Worm (Caenorhabditis elegans): ENCODE results near the gene T02C12.5.

Gene T02C12.5

ce11 chrIII:4028061-4028460, at the start of gene T02C12.5:
T02C12.5 (minus strand) TSS chrIII:4028161.
- TF ChIP-seq drap-1 (GFP tag; optimal IDR thresholded peaks at IDR 0.05), result no peak
- TF ChIP-seq ces-1 (GFP tag; optimal IDR thresholded peaks at IDR 0.05), result peak; percentile 86
- no peak for TF ChIP-seq ceh-83 (GFP tag; optimal IDR thresholded peaks at IDR 0.05)
- no peak for TF ChIP-seq lin-32 (GFP tag; optimal IDR thresholded peaks at IDR 0.05)
- TF ChIP-seq nhr-76 (tag; optimal IDR thresholded peaks at IDR 0.05), result no peak

ce11 chrIII:4070239-4070638, 42.3 kb upstream of the T02C12.5 start:
- no peak for TF ChIP-seq blmp-1 (tag; optimal IDR thresholded peaks at IDR 0.05)
- TF ChIP-seq ces-1 (GFP tag; optimal IDR thresholded peaks at IDR 0.05), result peak; percentile 96

ce11 chrIII:4068120-4068519, 40.2 kb upstream of the T02C12.5 start:
- TF ChIP-seq cnd-1 (tag; optimal IDR thresholded peaks at IDR 0.05) (no peak), flh-1 (GFP tag; optimal IDR thresholded peaks at IDR 0.05) (no peak), hlh-1 (tag; optimal IDR thresholded peaks at IDR 0.05) (no peak), bed-3 (GFP tag; optimal IDR thresholded peaks at IDR 0.05) (no peak), elt-3 (tag; optimal IDR thresholded peaks at IDR 0.05) (no peak), ces-1 (GFP tag; optimal IDR thresholded peaks at IDR 0.05) (no peak), sptf-1 (tag; optimal IDR thresholded peaks at IDR 0.05) (no peak), sem-2 (GFP tag; optimal IDR thresholded peaks at IDR 0.05) (no peak), ceh-43 (GFP tag; optimal IDR thresholded peaks at IDR 0.05) (no peak), mep-1 (tag; optimal IDR thresholded peaks at IDR 0.05) (no peak), ceh-39 (tag; optimal IDR thresholded peaks at IDR 0.05) (no peak), blmp-1 (tag; optimal IDR thresholded peaks at IDR 0.05) (no peak), M03D4.4 (tag; optimal IDR thresholded peaks at IDR 0.05) (no peak), elt-1 (tag; optimal IDR thresholded peaks at IDR 0.05; ENCODE audit: borderline replicate concordance, insufficient read depth) (no peak), nhr-76 (tag; optimal IDR thresholded peaks at IDR 0.05) (no peak), mls-2 (tag; optimal IDR thresholded peaks at IDR 0.05) (no peak), mab-5 (tag; optimal IDR thresholded peaks at IDR 0.05) (no peak), ham-2 (GFP tag; optimal IDR thresholded peaks at IDR 0.05) (no peak)

- TF ChIP-seq nhr-28 (tag; optimal IDR thresholded peaks at IDR 0.05) (no peak), ces-1 (GFP tag; optimal IDR thresholded peaks at IDR 0.05) (peak; percentile 23), elt-3 (tag; optimal IDR thresholded peaks at IDR 0.05) (no peak), ham-2 (GFP tag; optimal IDR thresholded peaks at IDR 0.05) (no peak)
Observed at ce11 chrIII:4066333-4066732, 38.4 kb upstream of the T02C12.5 start, which contains the start of gene unc-79. unc-79 (plus strand) TSS chrIII:4066633.

ce11 chrIII:4063724-4064123, 35.8 kb upstream of the T02C12.5 start:
- TF ChIP-seq ztf-11 (tag; optimal IDR thresholded peaks at IDR 0.05), result no peak
- no peak for TF ChIP-seq nhr-237 (tag; optimal IDR thresholded peaks at IDR 0.05)
- no peak for TF ChIP-seq elt-1 (tag; optimal IDR thresholded peaks at IDR 0.05; ENCODE audit: borderline replicate concordance, insufficient read depth)
- no peak for TF ChIP-seq flh-1 (GFP tag; optimal IDR thresholded peaks at IDR 0.05)
- TF ChIP-seq tbx-8 (GFP tag; optimal IDR thresholded peaks at IDR 0.05), result no peak
- TF ChIP-seq snpc-4 (tag; optimal IDR thresholded peaks at IDR 0.05), result no peak
- TF ChIP-seq zip-8 (tag; optimal IDR thresholded peaks at IDR 0.05), result no peak
- TF ChIP-seq ces-1 (GFP tag; optimal IDR thresholded peaks at IDR 0.05), result peak; percentile 70

ce11 chrIII:4060019-4060418, 32.1 kb upstream of the T02C12.5 start, which contains the start of gene his-70:
his-70 (minus strand) TSS chrIII:4060119.
- TF ChIP-seq tbx-8 (GFP tag; optimal IDR thresholded peaks at IDR 0.05), result no peak
- TF ChIP-seq snpc-4 (tag; optimal IDR thresholded peaks at IDR 0.05), result no peak

ce11 chrIII:4058643-4059042, 30.7 kb upstream of the T02C12.5 start, which contains the start of gene his-69:
his-69 (minus strand) TSS chrIII:4058743.
- no peak for TF ChIP-seq lin-13 (tag; optimal IDR thresholded peaks at IDR 0.05)
- no peak for TF ChIP-seq drap-1 (GFP tag; optimal IDR thresholded peaks at IDR 0.05)
- no peak for TF ChIP-seq mls-2 (tag; optimal IDR thresholded peaks at IDR 0.05)
- TF ChIP-seq sptf-1 (tag; optimal IDR thresholded peaks at IDR 0.05), result no peak
- no peak for TF ChIP-seq ces-1 (GFP tag; optimal IDR thresholded peaks at IDR 0.05)
- TF ChIP-seq bed-3 (GFP tag; optimal IDR thresholded peaks at IDR 0.05), result no peak
- no peak for TF ChIP-seq elt-1 (tag; optimal IDR thresholded peaks at IDR 0.05; ENCODE audit: borderline replicate concordance, insufficient read depth)
- TF ChIP-seq pha-4 (tag; optimal IDR thresholded peaks at IDR 0.05), result no peak
- TF ChIP-seq nhr-2 (tag; optimal IDR thresholded peaks at IDR 0.05), result no peak
- TF ChIP-seq nhr-12 (tag; optimal IDR thresholded peaks at IDR 0.05), result no peak
- TF ChIP-seq ztf-11 (tag; optimal IDR thresholded peaks at IDR 0.05), result no peak
